Fruit fly (Drosophila melanogaster): ENCODE measurements around the gene CG12479.

Gene CG12479

dm6 chrX:14151906-14152305, at the start of gene CG12479:
Gene CG12479 (minus strand): TSS chrX:14152006.
- TF ChIP-seq EcR (GFP tag; optimal IDR thresholded peaks at IDR 0.05): no peak
- TF ChIP-seq Dll (optimal IDR thresholded peaks at IDR 0.05): no peak
- no peak for TF ChIP-seq CG8478 (optimal IDR thresholded peaks at IDR 0.05)
- TF ChIP-seq usp (GFP tag; optimal IDR thresholded peaks at IDR 0.05): no peak
- TF ChIP-seq psq (optimal IDR thresholded peaks at IDR 0.05): no peak

dm6 chrX:14201178-14201577, 49.4 kb upstream of the CG12479 start, which contains the start of gene Prp16:
Gene Prp16 (plus strand): TSS chrX:14201362.
- no peak for TF ChIP-seq usp (GFP tag; optimal IDR thresholded peaks at IDR 0.05)
- no peak for TF ChIP-seq psq (optimal IDR thresholded peaks at IDR 0.05)
- no peak for TF ChIP-seq pan (optimal IDR thresholded peaks at IDR 0.05)
- TF ChIP-seq Dll (optimal IDR thresholded peaks at IDR 0.05): no peak
- TF ChIP-seq EcR (GFP tag; optimal IDR thresholded peaks at IDR 0.05): no peak
- no peak for TF ChIP-seq CG8478 (optimal IDR thresholded peaks at IDR 0.05)

- TF ChIP-seq usp (GFP tag; optimal IDR thresholded peaks at IDR 0.05): no peak
- TF ChIP-seq CG8478 (optimal IDR thresholded peaks at IDR 0.05): no peak
- TF ChIP-seq pan (optimal IDR thresholded peaks at IDR 0.05): no peak
- TF ChIP-seq psq (optimal IDR thresholded peaks at IDR 0.05): no peak
- TF ChIP-seq EcR (GFP tag; optimal IDR thresholded peaks at IDR 0.05): no peak
- TF ChIP-seq Dll (optimal IDR thresholded peaks at IDR 0.05): no peak
These were observed 48.2 kb upstream of the CG12479 start, which contains the start of gene CG11590 for dm6 chrX:14199967-14200531. Gene CG11590 (plus strand): TSS chrX:14200178.

dm6 chrX:14193013-14193412, 41.2 kb upstream of the CG12479 start, which contains the start of gene yl:
Gene yl (plus strand): TSS chrX:14193214.
- TF ChIP-seq psq (optimal IDR thresholded peaks at IDR 0.05) (no peak), CG8478 (optimal IDR thresholded peaks at IDR 0.05) (no peak), EcR (GFP tag; optimal IDR thresholded peaks at IDR 0.05) (no peak), pan (optimal IDR thresholded peaks at IDR 0.05) (no peak), Dll (optimal IDR thresholded peaks at IDR 0.05) (no peak), usp (GFP tag; optimal IDR thresholded peaks at IDR 0.05) (no peak)

- TF ChIP-seq usp (GFP tag; optimal IDR thresholded peaks at IDR 0.05) (no peak), pan (optimal IDR thresholded peaks at IDR 0.05) (no peak), psq (optimal IDR thresholded peaks at IDR 0.05) (no peak), EcR (GFP tag; optimal IDR thresholded peaks at IDR 0.05) (no peak), CG8478 (optimal IDR thresholded peaks at IDR 0.05) (no peak), Dll (optimal IDR thresholded peaks at IDR 0.05) (no peak)
These were observed 40.1 kb upstream of the CG12479 start, which contains the start of gene CG13403 for dm6 chrX:14191918-14192317. Gene CG13403 (minus strand): TSS chrX:14192018.

dm6 chrX:14189216-14189615, 37.4 kb upstream of the CG12479 start, which contains the start of gene CG11585:
Gene CG11585 (plus strand): TSS chrX:14189516.
- no peak for TF ChIP-seq usp (GFP tag; optimal IDR thresholded peaks at IDR 0.05)
- no peak for TF ChIP-seq CG8478 (optimal IDR thresholded peaks at IDR 0.05)
- no peak for TF ChIP-seq EcR (GFP tag; optimal IDR thresholded peaks at IDR 0.05)
- no peak for TF ChIP-seq pan (optimal IDR thresholded peaks at IDR 0.05)
- TF ChIP-seq psq (optimal IDR thresholded peaks at IDR 0.05): no peak
- TF ChIP-seq Dll (optimal IDR thresholded peaks at IDR 0.05): no peak

- TF ChIP-seq usp (GFP tag; optimal IDR thresholded peaks at IDR 0.05): no peak
- TF ChIP-seq CG8478 (optimal IDR thresholded peaks at IDR 0.05): no peak
- no peak for TF ChIP-seq Dll (optimal IDR thresholded peaks at IDR 0.05)
- TF ChIP-seq EcR (GFP tag; optimal IDR thresholded peaks at IDR 0.05): no peak
- TF ChIP-seq pan (optimal IDR thresholded peaks at IDR 0.05): no peak
- no peak for TF ChIP-seq psq (optimal IDR thresholded peaks at IDR 0.05)
These were observed 35.1 kb upstream of the CG12479 start, which contains the start of gene CG12481 for dm6 chrX:14186953-14187352. Gene CG12481 (plus strand): TSS chrX:14187253.

- TF ChIP-seq EcR (GFP tag; optimal IDR thresholded peaks at IDR 0.05) (no peak), CG8478 (optimal IDR thresholded peaks at IDR 0.05) (no peak), usp (GFP tag; optimal IDR thresholded peaks at IDR 0.05) (no peak), Dll (optimal IDR thresholded peaks at IDR 0.05) (no peak), pan (optimal IDR thresholded peaks at IDR 0.05) (no peak), psq (optimal IDR thresholded peaks at IDR 0.05) (no peak)
These were observed 32.3 kb upstream of the CG12479 start, which contains the start of gene CG32603 for dm6 chrX:14184062-14184611. Gene CG32603 (plus strand): TSS chrX:14184561.

dm6 chrX:14180728-14181127, 28.9 kb upstream of the CG12479 start, which contains the start of gene CG11584:
Gene CG11584 (plus strand): TSS chrX:14181028.
- TF ChIP-seq pan (optimal IDR thresholded peaks at IDR 0.05) (no peak), Dll (optimal IDR thresholded peaks at IDR 0.05) (no peak), CG8478 (optimal IDR thresholded peaks at IDR 0.05) (no peak), usp (GFP tag; optimal IDR thresholded peaks at IDR 0.05) (no peak), psq (optimal IDR thresholded peaks at IDR 0.05) (no peak), EcR (GFP tag; optimal IDR thresholded peaks at IDR 0.05) (no peak)

dm6 chrX:14176623-14177022, 24.8 kb upstream of the CG12479 start, which contains the start of gene CG11581:
Gene CG11581 (plus strand): TSS chrX:14176923.
- TF ChIP-seq psq (optimal IDR thresholded peaks at IDR 0.05) (no peak), Dll (optimal IDR thresholded peaks at IDR 0.05) (no peak), usp (GFP tag; optimal IDR thresholded peaks at IDR 0.05) (no peak), pan (optimal IDR thresholded peaks at IDR 0.05) (no peak), EcR (GFP tag; optimal IDR thresholded peaks at IDR 0.05) (no peak), CG8478 (optimal IDR thresholded peaks at IDR 0.05) (no peak)

dm6 chrX:14175663-14176062, 23.9 kb upstream of the CG12479 start:
- TF ChIP-seq psq (optimal IDR thresholded peaks at IDR 0.05): no peak
- TF ChIP-seq EcR (GFP tag; optimal IDR thresholded peaks at IDR 0.05): no peak
- no peak for TF ChIP-seq Dll (optimal IDR thresholded peaks at IDR 0.05)
- TF ChIP-seq usp (GFP tag; optimal IDR thresholded peaks at IDR 0.05): no peak
- no peak for TF ChIP-seq CG8478 (optimal IDR thresholded peaks at IDR 0.05)
- TF ChIP-seq pan (optimal IDR thresholded peaks at IDR 0.05): no peak

- TF ChIP-seq usp (GFP tag; optimal IDR thresholded peaks at IDR 0.05) (no peak), pan (optimal IDR thresholded peaks at IDR 0.05) (no peak), EcR (GFP tag; optimal IDR thresholded peaks at IDR 0.05) (no peak), Dll (optimal IDR thresholded peaks at IDR 0.05) (no peak), CG8478 (optimal IDR thresholded peaks at IDR 0.05) (no peak), psq (optimal IDR thresholded peaks at IDR 0.05) (no peak)
These were observed 22.6 kb upstream of the CG12479 start, which contains the start of gene CG1368 for dm6 chrX:14174456-14174855. Gene CG1368 (plus strand): TSS chrX:14174756.

Measured in whole organism.